Worm (Caenorhabditis elegans): Measurements from ENCODE around the gene F21C10.19.

DNA sequence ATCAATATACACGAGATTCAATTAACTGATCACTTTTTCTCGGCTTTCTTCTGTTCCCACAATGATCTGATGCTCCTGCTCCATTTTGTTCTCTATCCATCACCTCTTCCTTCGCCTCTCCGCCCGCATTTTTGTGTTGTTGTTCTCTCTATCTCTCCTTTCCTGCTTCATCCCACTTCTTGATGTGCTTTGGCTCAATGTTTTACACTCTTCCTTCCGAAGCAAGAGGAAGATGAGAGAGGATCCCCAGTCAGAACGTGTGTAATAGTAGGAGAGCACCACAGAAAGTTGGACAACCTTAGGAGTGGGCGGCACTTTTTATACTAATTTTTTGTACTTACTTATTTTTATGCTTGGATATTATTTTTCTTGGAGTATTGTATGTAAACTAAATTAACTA lies 18.9 kb upstream of the F21C10.19 start:
- TF ChIP-seq nhr-76 (tag; optimal IDR thresholded peaks at IDR 0.05) (no peak), ces-1 (GFP tag; optimal IDR thresholded peaks at IDR 0.05) (no peak), pqm-1 (tag; optimal IDR thresholded peaks at IDR 0.05) (no peak), nhr-237 (tag; optimal IDR thresholded peaks at IDR 0.05) (no peak)
